Fruit fly (Drosophila melanogaster): Measurements from ENCODE around the gene IntS6.

IntS6 gene

dm6 chrX:5783260-5784040 lies 36.4 kb upstream of the IntS6 start (continued):
- TF ChIP-seq Sox102F (GFP tag; optimal IDR thresholded peaks at IDR 0.05) (peak; percentile 74), pdm3 (GFP tag; optimal IDR thresholded peaks at IDR 0.05) (peak; percentile 74), CG31627 (GFP tag; optimal IDR thresholded peaks at IDR 0.05) (peak; percentile 69), CG6808 (GFP tag; optimal IDR thresholded peaks at IDR 0.05) (peak; percentile 35), cyc (GFP tag; optimal IDR thresholded peaks at IDR 0.05) (peak; percentile 46), CG16779 (tag; optimal IDR thresholded peaks at IDR 0.05) (no peak), acj6 (GFP tag; optimal IDR thresholded peaks at IDR 0.05) (peak; percentile 73), CG10669 (GFP tag; optimal IDR thresholded peaks at IDR 0.05) (peak; percentile 36), CG1621 (tag; optimal IDR thresholded peaks at IDR 0.05) (peak; percentile 28)

dm6 chrX:5781520-5781919 lies 34.5 kb upstream of the IntS6 start, which contains the start of gene CG3108:
TSS of gene CG3108 (minus strand) at chrX:5781620.
- no peak for TF ChIP-seq CG16779 (tag; optimal IDR thresholded peaks at IDR 0.05)
- TF ChIP-seq Blimp-1 (GFP tag; optimal IDR thresholded peaks at IDR 0.05), result no peak
- TF ChIP-seq lz (GFP tag; optimal IDR thresholded peaks at IDR 0.05), result no peak
- no peak for TF ChIP-seq Gug (GFP tag; IDR thresholded peaks at IDR 0.05)
- TF ChIP-seq CG32006 (GFP tag; optimal IDR thresholded peaks at IDR 0.05), result no peak
- no peak for TF ChIP-seq CG6276 (GFP tag; optimal IDR thresholded peaks at IDR 0.05)
- no peak for TF ChIP-seq CG10631 (GFP tag; optimal IDR thresholded peaks at IDR 0.05)
- TF ChIP-seq CG8632 (GFP tag; optimal IDR thresholded peaks at IDR 0.05), result no peak

dm6 chrX:5776547-5776946 lies 29.5 kb upstream of the IntS6 start, which contains the start of gene CG42264:
TSS of gene CG42264 (minus strand) at chrX:5776647.
- TF ChIP-seq CG10669 (GFP tag; optimal IDR thresholded peaks at IDR 0.05), result no peak
- TF ChIP-seq CG6163 (GFP tag; IDR thresholded peaks at IDR 0.05), result no peak
- TF ChIP-seq Gug (GFP tag; IDR thresholded peaks at IDR 0.05), result no peak
- no peak for TF ChIP-seq Sox102F (GFP tag; optimal IDR thresholded peaks at IDR 0.05)
- TF ChIP-seq Hr38 (GFP tag; optimal IDR thresholded peaks at IDR 0.05), result no peak
- TF ChIP-seq Sox15 (GFP tag; optimal IDR thresholded peaks at IDR 0.05), result no peak
- TF ChIP-seq Eip75B (GFP tag; optimal IDR thresholded peaks at IDR 0.05), result no peak
- TF ChIP-seq fkh (GFP tag; optimal IDR thresholded peaks at IDR 0.05), result no peak
- no peak for TF ChIP-seq CG34406 (GFP tag; optimal IDR thresholded peaks at IDR 0.05)
- TF ChIP-seq CG4318 (GFP tag; optimal IDR thresholded peaks at IDR 0.05), result no peak
- TF ChIP-seq ss (GFP tag; optimal IDR thresholded peaks at IDR 0.05), result no peak
- TF ChIP-seq dsx (GFP tag; optimal IDR thresholded peaks at IDR 0.05; ENCODE audit: poor library complexity, severe bottlenecking), result no peak
- no peak for TF ChIP-seq acj6 (GFP tag; optimal IDR thresholded peaks at IDR 0.05)
- TF ChIP-seq CG16779 (tag; optimal IDR thresholded peaks at IDR 0.05), result no peak
- TF ChIP-seq cyc (GFP tag; optimal IDR thresholded peaks at IDR 0.05), result no peak
- TF ChIP-seq spab (GFP tag; optimal IDR thresholded peaks at IDR 0.05), result no peak
- TF ChIP-seq CG8632 (GFP tag; optimal IDR thresholded peaks at IDR 0.05), result no peak
- TF ChIP-seq svp (GFP tag), result no peak
- no peak for TF ChIP-seq Hr39 (GFP tag; optimal IDR thresholded peaks at IDR 0.05)
- TF ChIP-seq CG11294 (GFP tag; IDR thresholded peaks at IDR 0.05), result no peak

- TF ChIP-seq CG15336 (GFP tag; IDR thresholded peaks at IDR 0.05) (no peak), CG8119 (GFP tag; IDR thresholded peaks at IDR 0.05) (0 out of 3 replicates have a peak, but pooled peaks have one; percentile 25), dsx (GFP tag; optimal IDR thresholded peaks at IDR 0.05; ENCODE audit: poor library complexity, severe bottlenecking) (no peak), Blimp-1 (GFP tag; optimal IDR thresholded peaks at IDR 0.05) (peak; percentile 90), net (GFP tag; optimal IDR thresholded peaks at IDR 0.05) (no peak), CG6854 (GFP tag; optimal IDR thresholded peaks at IDR 0.05) (peak; percentile 48), Ets96B (tag; optimal IDR thresholded peaks at IDR 0.05) (no peak), svp (GFP tag) (no peak), CG11902 (GFP tag; optimal IDR thresholded peaks at IDR 0.05) (no peak), Eip93F (GFP tag; optimal IDR thresholded peaks at IDR 0.05) (no peak), Met (GFP tag; optimal IDR thresholded peaks at IDR 0.05) (no peak)
Measured at dm6 chrX:5772409-5772808, 25.4 kb upstream of the IntS6 start.
